Fruit fly (Drosophila melanogaster) whole organism, embryonic: ENCODE measurements around the gene qless.
A peak's percentile ranks its signal among the peaks of the same experiment; 100 is the strongest.

Experiments used
- Ada2b ChIP-seq: fragments of 200-800 bp; sonication (Bioruptor generic); IDR thresholded peaks from 2 replicates; pipeline ENCODE4 v1.3.6; 2022; ENCODE audit warnings: missing biosample characterization, missing genetic modification characterization
- B-H2 ChIP-seq: fragments of 200-800 bp; sonication (Bioruptor generic); optimal IDR thresholded peaks from 2 replicates; lab custom pipeline; 2018; ENCODE audit warnings: missing biosample characterization, mild to moderate bottlenecking, missing genetic modification characterization
- Blimp-1 ChIP-seq: fragments of 200-800 bp; sonication (Bioruptor generic); optimal IDR thresholded peaks from 3 replicates; lab custom pipeline; 2018; ENCODE audit warnings: missing biosample characterization, missing genetic modification characterization, mild to moderate bottlenecking, moderate library complexity, missing genetic modification reagents
- CG10209 ChIP-seq: fragments of 200-800 bp; sonication (Bioruptor generic); optimal IDR thresholded peaks from 3 replicates; lab custom pipeline; 2017; ENCODE audit warnings: missing biosample characterization, mild to moderate bottlenecking, missing genetic modification characterization, missing genetic modification reagents
- CG1233 ChIP-seq: fragments of 200-800 bp; sonication (Bioruptor generic); optimal IDR thresholded peaks from 4 replicates; lab custom pipeline; 2018; ENCODE audit warnings: missing biosample characterization, mild to moderate bottlenecking, missing genetic modification characterization
- CG12659 ChIP-seq: fragments of 200-800 bp; sonication (Bioruptor generic); optimal IDR thresholded peaks from 3 replicates; lab custom pipeline; 2017; ENCODE audit warnings: mild to moderate bottlenecking, missing biosample characterization, missing genetic modification reagents, missing genetic modification characterization
- CG12744 ChIP-seq: fragments of 200-800 bp; sonication (Bioruptor generic); optimal IDR thresholded peaks from 2 replicates; lab custom pipeline; 2016; ENCODE audit warnings: missing biosample characterization, missing genetic modification characterization
- CG13123 ChIP-seq: fragments of 200-800 bp; sonication (Bioruptor generic); optimal IDR thresholded peaks from 2 replicates; lab custom pipeline; 2016; ENCODE audit warnings: missing biosample characterization, missing genetic modification characterization
- CG14710 ChIP-seq: fragments of 200-800 bp; sonication (Bioruptor generic); optimal IDR thresholded peaks from 3 replicates; lab custom pipeline; 2019; ENCODE audit warnings: missing biosample characterization, mild to moderate bottlenecking, missing genetic modification characterization, moderate library complexity
- CG17829 ChIP-seq: fragments of 200-800 bp; optimal IDR thresholded peaks from 2 replicates; lab custom pipeline; 2019; ENCODE audit warnings: missing biosample characterization, mild to moderate bottlenecking, missing genetic modification characterization, moderate library complexity
- CG18011 ChIP-seq: fragments of 200-800 bp; sonication (Bioruptor generic); optimal IDR thresholded peaks from 2 replicates; lab custom pipeline; 2017; ENCODE audit warnings: missing biosample characterization, missing genetic modification characterization, mild to moderate bottlenecking, moderate library complexity, missing genotype
- CG2875 ChIP-seq: fragments of 200-800 bp; sonication (Bioruptor generic); optimal IDR thresholded peaks from 2 replicates; lab custom pipeline; 2017; ENCODE audit warnings: missing biosample characterization, mild to moderate bottlenecking, missing genetic modification characterization, missing genetic modification reagents
- CG3281 ChIP-seq: fragments of 200-800 bp; sonication (Bioruptor generic); optimal IDR thresholded peaks from 3 replicates; lab custom pipeline; 2017; ENCODE audit warnings: missing biosample characterization, mild to moderate bottlenecking, missing genetic modification characterization
- CG6272 ChIP-seq: fragments of 200-800 bp; sonication (Bioruptor generic); IDR thresholded peaks from 2 replicates; pipeline ENCODE4 v1.3.6; 2022; ENCODE audit warnings: missing biosample characterization, missing genetic modification characterization
- CG6813 ChIP-seq: fragments of 200-800 bp; sonication (Bioruptor generic); optimal IDR thresholded peaks from 2 replicates; lab custom pipeline; 2017; ENCODE audit warnings: missing biosample characterization, missing genetic modification characterization, mild to moderate bottlenecking, moderate library complexity, missing genetic modification reagents
- CG7271 ChIP-seq: fragments of 200-800 bp; sonication (Bioruptor generic); optimal IDR thresholded peaks from 2 replicates; lab custom pipeline; 2018; ENCODE audit warnings: missing biosample characterization, mild to moderate bottlenecking, missing genetic modification characterization, moderate library complexity
- CG9609 ChIP-seq: fragments of 200-800 bp; sonication (Bioruptor generic); optimal IDR thresholded peaks from 3 replicates; lab custom pipeline; 2016; ENCODE audit warnings: missing biosample characterization, missing genetic modification characterization
- CG9817 ChIP-seq: fragments of 200-800 bp; sonication (Bioruptor generic); optimal IDR thresholded peaks from 2 replicates; lab custom pipeline; 2018; ENCODE audit warnings: missing biosample characterization, mild to moderate bottlenecking, missing genetic modification characterization, moderate library complexity
- CHES-1-like ChIP-seq: fragments of 200-800 bp; sonication (Bioruptor generic); optimal IDR thresholded peaks from 2 replicates; lab custom pipeline; 2016; ENCODE audit warnings: missing biosample characterization, missing genetic modification characterization
- Camta ChIP-seq: fragments of 200-800 bp; sonication (Bioruptor generic); optimal IDR thresholded peaks from 2 replicates; lab custom pipeline; 2016; ENCODE audit warnings: missing biosample characterization, missing genetic modification characterization
- Fer2 ChIP-seq: fragments of 200-800 bp; sonication (Bioruptor generic); optimal IDR thresholded peaks from 2 replicates; lab custom pipeline; 2018; ENCODE audit warnings: missing biosample characterization, mild to moderate bottlenecking, missing genetic modification characterization, moderate library complexity
- HmgZ ChIP-seq: fragments of 200-800 bp; sonication (Bioruptor generic); optimal IDR thresholded peaks from 2 replicates; lab custom pipeline; 2018; ENCODE audit warnings: missing biosample characterization, mild to moderate bottlenecking, missing genetic modification characterization
- Max ChIP-seq: fragments of 200-800 bp; sonication (Bioruptor generic); optimal IDR thresholded peaks from 2 replicates; lab custom pipeline; 2016; ENCODE audit warnings: missing biosample characterization, mild to moderate bottlenecking, missing genetic modification characterization
- NC2α ChIP-seq: fragments of 200-800 bp; sonication (Bioruptor generic); optimal IDR thresholded peaks from 2 replicates; lab custom pipeline; 2016; ENCODE audit warnings: missing biosample characterization, missing genetic modification characterization
- Optix ChIP-seq: fragments of 200-800 bp; sonication (Bioruptor generic); IDR thresholded peaks from 3 replicates; pipeline ENCODE4 v1.3.6; 2022; ENCODE audit warnings: missing biosample characterization, missing genetic modification characterization
- Scr ChIP-seq: fragments of 200-800 bp; sonication (Bioruptor generic); IDR thresholded peaks from 2 replicates; pipeline ENCODE4 v1.3.6; 2022; ENCODE audit warnings: missing biosample characterization, missing genetic modification characterization; ENCODE audit not compliant: partially characterized antibody
- Sry-β ChIP-seq: fragments of 200-800 bp; sonication (Bioruptor generic); optimal IDR thresholded peaks from 2 replicates; lab custom pipeline; 2018; ENCODE audit warnings: missing biosample characterization, mild to moderate bottlenecking, missing genetic modification characterization, moderate library complexity
- ap ChIP-seq: fragments of 200-800 bp; sonication (Bioruptor generic); IDR thresholded peaks from 2 replicates; pipeline ENCODE4 v1.3.6; 2022; ENCODE audit warnings: missing biosample characterization, missing genetic modification characterization
- ato ChIP-seq: fragments of 200-800 bp; sonication (Bioruptor generic); IDR thresholded peaks from 2 replicates; pipeline ENCODE4 v1.3.6; 2022; ENCODE audit warnings: missing biosample characterization, missing genetic modification characterization; ENCODE audit not compliant: partially characterized antibody
- crp ChIP-seq, 2 experiments: fragments of 200-800 bp; sonication (Bioruptor generic); optimal IDR thresholded peaks; 2 replicates in 1 of 2; 3 replicates in 1 of 2; lab custom pipeline; 2017; ENCODE audit warnings: missing biosample characterization in 2 of 2, missing genetic modification characterization in 2 of 2, mild to moderate bottlenecking in 1 of 2, moderate library complexity in 1 of 2
- dimm ChIP-seq: fragments of 200-800 bp; sonication (Bioruptor generic); IDR thresholded peaks from 2 replicates; pipeline ENCODE4 v1.3.6; 2022; ENCODE audit warnings: missing biosample characterization, missing genetic modification characterization
- dmrt99B ChIP-seq: fragments of 200-800 bp; sonication (Bioruptor generic); optimal IDR thresholded peaks from 2 replicates; lab custom pipeline; 2018; ENCODE audit warnings: missing biosample characterization, mild to moderate bottlenecking, missing genetic modification characterization, moderate library complexity
- eyg ChIP-seq: fragments of 200-800 bp; sonication (Bioruptor generic); optimal IDR thresholded peaks from 3 replicates; lab custom pipeline; 2016; ENCODE audit warnings: missing biosample characterization, missing genetic modification characterization
- grn ChIP-seq: fragments of 200-800 bp; sonication (Bioruptor generic); optimal IDR thresholded peaks from 3 replicates; lab custom pipeline; 2017; ENCODE audit warnings: missing biosample characterization, missing genetic modification characterization
- h ChIP-seq: fragments of >200 bp; optimal IDR thresholded peaks from 2 replicates; lab custom pipeline; 2017
- insv ChIP-seq, 2 experiments: fragments of 200-800 bp; sonication (Bioruptor generic); optimal IDR thresholded peaks; 3 replicates each; lab custom pipeline; 2016 to 2018; ENCODE audit warnings: missing biosample characterization in 2 of 2, missing genetic modification characterization in 2 of 2
- kay ChIP-seq: fragments of 200-800 bp; sonication (Bioruptor generic); optimal IDR thresholded peaks from 2 replicates; lab custom pipeline; 2016; ENCODE audit warnings: missing biosample characterization, missing genetic modification characterization
- mld ChIP-seq: fragments of 200-800 bp; sonication (Bioruptor generic); IDR thresholded peaks from 3 replicates; pipeline ENCODE4 v1.3.6; 2022; ENCODE audit warnings: missing biosample characterization, missing genetic modification characterization; ENCODE audit not compliant: partially characterized antibody
- psq ChIP-seq: fragments of 200-800 bp; sonication (Bioruptor generic); optimal IDR thresholded peaks from 2 replicates; lab custom pipeline; 2017; ENCODE audit warnings: missing biosample characterization, missing genetic modification characterization
- row ChIP-seq: fragments of 200-800 bp; sonication (Bioruptor generic); IDR thresholded peaks from 3 replicates; pipeline ENCODE4 v1.3.6; 2022; ENCODE audit warnings: missing biosample characterization, missing genetic modification characterization
- slp2 ChIP-seq: fragments of 200-800 bp; sonication (Bioruptor generic); optimal IDR thresholded peaks from 2 replicates; lab custom pipeline; 2016; ENCODE audit warnings: missing biosample characterization, missing genetic modification characterization
- sr ChIP-seq: fragments of 200-800 bp; sonication (Bioruptor generic); IDR thresholded peaks from 3 replicates; pipeline ENCODE4 v1.3.6; 2022; ENCODE audit warnings: missing biosample characterization, missing genetic modification characterization
- zen ChIP-seq: fragments of 200-800 bp; sonication (Bioruptor generic); optimal IDR thresholded peaks from 3 replicates; lab custom pipeline; 2018; ENCODE audit warnings: missing biosample characterization, mild to moderate bottlenecking, missing genetic modification characterization, moderate library complexity
- zf30C ChIP-seq: fragments of 200-800 bp; sonication (Bioruptor generic); optimal IDR thresholded peaks from 3 replicates; lab custom pipeline; 2018; ENCODE audit warnings: missing biosample characterization, mild to moderate bottlenecking, missing genetic modification characterization
- zfh1 ChIP-seq: fragments of 200-800 bp; sonication (Bioruptor generic); IDR thresholded peaks from 3 replicates; pipeline ENCODE4 v1.3.6; 2022; ENCODE audit warnings: missing biosample characterization, missing genetic modification characterization

The qless gene

DNA sequence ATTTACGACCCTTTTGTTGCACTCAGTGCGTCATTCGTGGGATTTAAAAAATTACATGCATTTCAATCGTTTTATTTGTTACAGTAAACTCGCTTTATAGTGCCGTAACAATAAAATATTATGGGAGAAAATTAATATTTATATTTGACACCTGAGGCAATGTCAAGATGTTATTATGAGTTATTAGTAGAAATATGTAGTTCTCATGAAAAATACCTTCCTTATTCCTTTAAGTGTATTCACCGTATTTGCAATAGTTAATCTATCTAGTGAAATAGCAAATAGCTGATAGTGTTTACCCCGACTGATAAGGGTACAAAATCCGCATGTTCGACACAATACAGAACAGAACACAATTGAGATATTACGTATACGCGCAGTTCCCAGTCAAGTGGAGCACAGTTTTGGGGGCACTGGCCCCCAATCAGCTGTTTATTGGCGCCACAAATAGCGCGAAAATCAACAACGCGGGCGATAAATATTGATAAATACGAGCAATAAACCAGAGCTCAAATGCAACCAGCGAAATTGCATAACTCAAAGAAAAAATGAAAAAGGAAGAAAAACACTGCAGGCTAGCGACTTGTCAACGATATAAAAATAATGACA is 1.9 kb downstream of the qless start (continued):
- TF ChIP-seq CG2875: no peak
- peak in 1 of 2 experiments; percentile 64 for TF ChIP-seq crp (GFP tag; optimal IDR thresholded peaks at IDR 0.05; lab: Kevin White, UChicago)
- TF ChIP-seq Sry-β (GFP tag; lab: Kevin White, UChicago): no peak
- no peak for TF ChIP-seq Ada2b (GFP tag; lab: Robert Waterston, UW)
- TF ChIP-seq CG18011 (GFP tag; lab: Kevin White, UChicago): no peak
- no peak for TF ChIP-seq Fer2 (tag; lab: Kevin White, UChicago)

dm6 chr3R:31248245-31248644 is 4.2 kb downstream of the qless start:
- TF ChIP-seq ato: peak; percentile 9; the same call in 1 of the 2 replicates
- TF ChIP-seq Scr (GFP tag; lab: Robert Waterston, UW): no peak
- TF ChIP-seq B-H2: no peak
- TF ChIP-seq Blimp-1 (GFP tag; lab: Kevin White, UChicago): peak; percentile 28

- TF ChIP-seq zen (tag; lab: Kevin White, UChicago) (no peak), sr (GFP tag; lab: Robert Waterston, UW) (peak; percentile 49; the same call in 1 of the 3 replicates), zfh1 (GFP tag; lab: Robert Waterston, UW) (peak; percentile 76), Camta (GFP tag; lab: Kevin White, UChicago) (peak; percentile 60), row (GFP tag; lab: Robert Waterston, UW) (peak; percentile 77), Optix (peak; percentile 58; the same call in 1 of the 3 replicates), CG12659 (GFP tag; lab: Kevin White, UChicago) (peak; percentile 68), CG7271 (no peak), dmrt99B (tag; lab: Kevin White, UChicago) (peak; percentile 89), HmgZ (tag; lab: Kevin White, UChicago) (no peak), CG1233 (peak; percentile 65), Max (peak; percentile 45), mld (GFP tag; lab: Robert Waterston, UW) (no peak), B-H2 (no peak), CG13123 (peak; percentile 44), psq (GFP tag; lab: Kevin White, UChicago) (peak; percentile 32), CG12744 (peak; percentile 21), kay (GFP tag; lab: Kevin White, UChicago) (peak; percentile 34), dimm (GFP tag; lab: Robert Waterston, UW) (peak; percentile 58), CG6813 (GFP tag; lab: Kevin White, UChicago) (peak; percentile 28), insv (GFP tag; optimal IDR thresholded peaks at IDR 0.05; lab: Kevin White, UChicago) (no peak), zf30C (GFP tag; lab: Kevin White, UChicago) (peak; percentile 11), CG9817 (tag; lab: Kevin White, UChicago) (peak; percentile 56), CHES-1-like (GFP tag; lab: Kevin White, UChicago) (no peak), CG6272 (peak; percentile 67), CG10209 (GFP tag; lab: Kevin White, UChicago) (peak; percentile 65), NC2α (GFP tag; lab: Kevin White, UChicago) (peak; percentile 2), CG17829 (tag; lab: Kevin White, UChicago) (peak; percentile 73), slp2 (GFP tag; lab: Kevin White, UChicago) (peak; percentile 44), CG14710 (peak; percentile 74), eyg (GFP tag; lab: Kevin White, UChicago) (peak; percentile 29), CG3281 (GFP tag; lab: Kevin White, UChicago) (peak; percentile 40), h (lab: Kevin White, UChicago) (no peak), grn (GFP tag; lab: Kevin White, UChicago) (peak; percentile 38), ap (GFP tag; lab: Robert Waterston, UW) (peak; percentile 34; the same call in 1 of the 2 replicates), CG9609 (GFP tag; lab: Kevin White, UChicago) (peak; percentile 52)
These were observed 5.0 kb downstream of the qless start for dm6 chr3R:31247281-31247995.
